Fruit fly (Drosophila melanogaster): ENCODE results near the gene CG9663.
A peak's percentile ranks its signal among the peaks of the same experiment; 100 is the strongest.

CG9663 gene

DNA sequence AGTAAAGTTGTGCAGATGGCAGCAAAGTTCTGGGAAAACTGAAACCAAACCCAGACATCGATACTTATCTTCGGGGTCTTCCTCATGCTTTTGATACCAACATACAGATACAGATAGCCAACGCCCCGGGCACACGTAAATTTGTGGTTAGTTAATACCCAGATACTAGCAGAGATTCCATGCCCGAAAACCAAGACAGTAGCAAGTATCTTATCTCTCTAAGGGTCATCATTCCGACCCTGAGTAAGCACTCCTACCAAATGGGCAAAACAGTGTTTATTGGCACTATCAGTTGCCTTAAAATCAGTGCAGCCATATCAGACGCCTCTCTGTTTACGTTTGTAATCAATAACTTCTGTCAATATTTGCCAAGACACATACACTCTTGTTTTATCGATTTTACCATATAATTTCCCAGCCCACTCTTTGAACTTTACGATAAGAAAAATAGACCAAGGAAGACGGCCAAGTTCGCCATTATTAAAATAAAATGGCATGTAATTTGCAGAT is 22.4 kb downstream of the CG9663 start, which contains the start of gene OtopLb (continued):
- TF ChIP-seq Asciz (GFP tag; optimal IDR thresholded peaks at IDR 0.05) (peak; percentile 59), Sox100B (GFP tag; optimal IDR thresholded peaks at IDR 0.05) (peak; percentile 49), HLHmδ (GFP tag; optimal IDR thresholded peaks at IDR 0.05) (peak; percentile 30), CG1233 (GFP tag; optimal IDR thresholded peaks at IDR 0.05) (peak; percentile 68), fru (optimal IDR thresholded peaks at IDR 0.05) (no peak), CG8359 (GFP tag; optimal IDR thresholded peaks at IDR 0.05; ENCODE audit: borderline replicate concordance) (peak; percentile 10), sqz (GFP tag; optimal IDR thresholded peaks at IDR 0.05) (peak; percentile 36), ATbp (GFP tag; optimal IDR thresholded peaks at IDR 0.05) (peak; percentile 59), exex (tag; optimal IDR thresholded peaks at IDR 0.05) (peak; percentile 62), CG3407 (GFP tag; optimal IDR thresholded peaks at IDR 0.05) (peak; percentile 36), CG17829 (tag; optimal IDR thresholded peaks at IDR 0.05) (no peak), onecut (GFP tag; IDR thresholded peaks at IDR 0.05) (peak; percentile 60; the same call in 1 of the 2 replicates), mirr (GFP tag; optimal IDR thresholded peaks at IDR 0.05) (peak; percentile 87), bsh (GFP tag; optimal IDR thresholded peaks at IDR 0.05) (no peak), CG4328 (GFP tag; optimal IDR thresholded peaks at IDR 0.05) (peak; percentile 24), nau (GFP tag; optimal IDR thresholded peaks at IDR 0.05) (peak; percentile 31), CG17568 (GFP tag; optimal IDR thresholded peaks at IDR 0.05) (peak; percentile 53), CG2875 (GFP tag; optimal IDR thresholded peaks at IDR 0.05) (peak; percentile 13), CG10209 (GFP tag; optimal IDR thresholded peaks at IDR 0.05) (peak; percentile 22), CG17385 (GFP tag; optimal IDR thresholded peaks at IDR 0.05) (peak; percentile 10), CG9797 (GFP tag; optimal IDR thresholded peaks at IDR 0.05) (no peak), CG34376 (GFP tag; optimal IDR thresholded peaks at IDR 0.05) (peak; percentile 52), CG8765 (GFP tag; IDR thresholded peaks at IDR 0.05) (no peak), caup (GFP tag; optimal IDR thresholded peaks at IDR 0.05; ENCODE audit: severe bottlenecking) (peak; percentile 67), Hmr (GFP tag; optimal IDR thresholded peaks at IDR 0.05) (peak; percentile 72), klu (GFP tag; IDR thresholded peaks at IDR 0.05) (no peak), Nf-YC (tag; optimal IDR thresholded peaks at IDR 0.05) (no peak), mld (GFP tag; IDR thresholded peaks at IDR 0.05; ENCODE audit: partially characterized antibody) (no peak), fd64A (GFP tag; optimal IDR thresholded peaks at IDR 0.05) (peak; percentile 50), gem (tag; optimal IDR thresholded peaks at IDR 0.05) (no peak), CG15011 (GFP tag; optimal IDR thresholded peaks at IDR 0.05) (peak; percentile 48), org-1 (GFP tag; optimal IDR thresholded peaks at IDR 0.05) (peak; percentile 18), jigr1 (GFP tag; IDR thresholded peaks at IDR 0.05) (no peak), CG31365 (tag; optimal IDR thresholded peaks at IDR 0.05) (peak; percentile 34), CG2678 (tag; optimal IDR thresholded peaks at IDR 0.05) (peak; percentile 62), chm (GFP tag; IDR thresholded peaks at IDR 0.05) (no peak), CG15514 (GFP tag; optimal IDR thresholded peaks at IDR 0.05) (peak; percentile 37), chinmo (GFP tag; IDR thresholded peaks at IDR 0.05; ENCODE audit: partially characterized antibody) (0 out of 4 replicates have a peak, but pooled peaks have one; percentile 25), pfk (GFP tag; optimal IDR thresholded peaks at IDR 0.05) (peak; percentile 13), schlank (tag; optimal IDR thresholded peaks at IDR 0.05) (peak; percentile 45), ase (GFP tag; IDR thresholded peaks at IDR 0.05) (no peak), CrebB (tag; optimal IDR thresholded peaks at IDR 0.05) (peak; percentile 27), CG13296 (GFP tag; optimal IDR thresholded peaks at IDR 0.05) (peak; percentile 65), HHEX (GFP tag; optimal IDR thresholded peaks at IDR 0.05) (peak; percentile 64), Sin3A (optimal IDR thresholded peaks at IDR 0.05) (no peak), CG1603 (tag; optimal IDR thresholded peaks at IDR 0.05) (no peak), H15 (GFP tag; IDR thresholded peaks at IDR 0.05) (no peak), Hey (tag; optimal IDR thresholded peaks at IDR 0.05) (peak; percentile 25), CG6765 (GFP tag; optimal IDR thresholded peaks at IDR 0.05) (peak; percentile 37)
